Worm (Caenorhabditis elegans) whole organism, L4 larva: ENCODE results near the gene nep-6.

Source experiments
- ZK337.2 ChIP-seq: fragments of 200-800 bp; sonication (Bioruptor generic); IDR thresholded peaks from 2 replicates; pipeline ENCODE4 v1.3.6; 2022; ENCODE audit warnings: missing genetic modification reagents, missing genetic modification characterization, missing compliant biosample characterization
- ceh-32 ChIP-seq: sonication (generic microtip); optimal IDR thresholded peaks from 2 replicates; lab custom pipeline; 2016; ENCODE audit warnings: mild to moderate bottlenecking, missing genetic modification characterization, missing compliant biosample characterization; ENCODE audit not compliant: poor library complexity
- saeg-2 ChIP-seq: fragments of 200-800 bp; sonication (Bioruptor generic); IDR thresholded peaks from 2 replicates; pipeline ENCODE4 v1.3.6; 2022; ENCODE audit warnings: missing genetic modification reagents, missing genetic modification characterization, missing compliant biosample characterization
- unc-62 ChIP-seq, 3 experiments: fragments of 150-350 bp in 1 of 3; sonication (generic microtip); optimal IDR thresholded peaks in 2 of 3; peaks in 1 of 3; 1 replicate in 1 of 3; 2 replicates in 2 of 3; lab custom pipeline; 2014 to 2017; ENCODE audit warnings: missing biosample characterization in 3 of 3, missing genetic modification characterization in 3 of 3, missing genetic modification reagents in 3 of 3, missing genotype in 1 of 3

ce11 chrII:3461586-3461985 lies 45.0 kb downstream of the nep-6 start, which contains the start of gene C16C8.8:
- TF ChIP-seq ZK337.2 (GFP tag; lab: Robert Waterston, UW) (no peak), ceh-32 (tag; lab: Kevin White, UChicago) (no peak), saeg-2 (GFP tag; lab: Robert Waterston, UW) (no peak), unc-62 (GFP tag; optimal IDR thresholded peaks at IDR 0.05 in 1 of 2; lab: Kevin White, UChicago) (no peak), unc-62 (tag; optimal IDR thresholded peaks at IDR 0.05; lab: Kevin White, UChicago) (no peak)
